Worm (Caenorhabditis elegans): ENCODE measurements around the gene iglr-2.
"Not testable (repeated sequence)": the region's sequence is repeated elsewhere in the genome, so short reads cannot be mapped to it uniquely, and the experiment has no call there.

DNA sequence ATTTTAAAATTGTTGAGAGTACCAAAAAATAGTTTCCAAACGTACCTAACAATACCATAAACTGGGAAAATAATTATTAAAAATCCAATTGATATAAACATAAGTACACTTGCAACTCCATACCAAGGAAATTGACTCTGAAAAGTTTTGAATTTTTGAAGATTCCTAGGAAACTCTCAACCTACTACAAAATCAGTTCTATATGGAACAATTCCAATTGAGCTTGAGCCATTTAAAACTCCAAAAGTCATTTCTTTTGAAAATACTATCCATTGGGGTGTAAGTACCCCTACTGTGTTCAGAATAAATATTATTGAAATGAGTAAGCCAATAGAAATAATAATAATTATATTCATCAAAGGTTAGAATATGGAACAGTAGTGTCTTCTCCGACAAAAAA is 8.3 kb upstream of the iglr-2 start, which contains the start of gene clc-28:
- TF ChIP-seq unc-42 (tag; optimal IDR thresholded peaks at IDR 0.05); syd-9 (tag; optimal IDR thresholded peaks at IDR 0.05); hlh-8 (tag; optimal IDR thresholded peaks at IDR 0.05); nhr-11 (tag; optimal IDR thresholded peaks at IDR 0.05); dmd-4 (tag; optimal IDR thresholded peaks at IDR 0.05; ENCODE audit: borderline replicate concordance); pha-4 (tag; optimal IDR thresholded peaks at IDR 0.05); ceh-2 (tag; optimal IDR thresholded peaks at IDR 0.05); tbx-2 (tag; optimal IDR thresholded peaks at IDR 0.05): not testable (repeated sequence)
